Worm (Caenorhabditis elegans): ENCODE results near the gene cdh-5.

DNA sequence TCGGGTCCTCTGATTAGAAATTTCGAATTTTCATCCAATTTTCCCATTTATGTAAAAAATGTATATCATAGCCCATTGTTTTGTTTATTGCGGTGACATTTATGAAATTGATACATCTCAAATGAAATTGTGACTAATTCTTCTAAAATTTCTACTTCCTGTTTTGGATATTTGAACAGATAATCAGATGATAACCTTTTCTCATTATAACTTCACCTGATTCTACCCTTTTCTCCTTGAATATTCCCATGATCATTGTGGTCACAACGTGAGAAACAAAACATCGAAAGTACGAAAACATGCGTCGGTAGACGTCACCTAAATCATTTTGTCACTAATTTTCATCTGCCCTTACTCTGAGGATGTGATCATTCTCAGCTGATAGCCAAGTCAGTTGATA lies 38.5 kb upstream of the cdh-5 start:
- TF ChIP-seq ztf-4 (tag; optimal IDR thresholded peaks at IDR 0.05) (no peak), nhr-12 (tag; optimal IDR thresholded peaks at IDR 0.05) (no peak)
